Worm (Caenorhabditis elegans) whole organism, young adult: ENCODE measurements around the gene tag-77.

Experiments
- B0035.1 ChIP-seq: sonication (generic microtip); optimal IDR thresholded peaks from 2 replicates; lab custom pipeline; 2016; ENCODE audit warnings: missing genetic modification characterization, mild to moderate bottlenecking, missing compliant biosample characterization, missing genotype, missing genetic modification reagents
- C06A6.2 ChIP-seq: fragments of 200-800 bp; sonication (Bioruptor generic); conservative IDR thresholded peaks from 2 replicates; pipeline ENCODE4 v1.3.6; 2022; ENCODE audit warnings: missing genetic modification characterization, missing compliant biosample characterization
- C17E4.6 ChIP-seq: fragments of 200-800 bp; sonication (Bioruptor generic); IDR thresholded peaks from 2 replicates; pipeline ENCODE4 v1.3.6; 2022; ENCODE audit warnings: missing genetic modification reagents, missing genetic modification characterization, missing compliant biosample characterization
- D2030.7 ChIP-seq: fragments of 200-800 bp; sonication (Bioruptor generic); IDR thresholded peaks from 2 replicates; pipeline ENCODE4 v1.3.6; 2022; ENCODE audit warnings: missing genetic modification reagents, missing genetic modification characterization, missing compliant biosample characterization
- F10E7.11 ChIP-seq: sonication (generic microtip); optimal IDR thresholded peaks from 2 replicates; lab custom pipeline; 2017; ENCODE audit warnings: mild to moderate bottlenecking, missing genetic modification characterization, moderate library complexity, missing compliant biosample characterization
- F22D6.2 ChIP-seq: sonication (generic microtip); optimal IDR thresholded peaks from 2 replicates; lab custom pipeline; 2016; ENCODE audit warnings: mild to moderate bottlenecking, missing genetic modification characterization, missing compliant biosample characterization
- F39B2.1 ChIP-seq: fragments of 200-800 bp; sonication (Bioruptor generic); IDR thresholded peaks from 2 replicates; pipeline ENCODE4 v1.3.6; 2022; ENCODE audit warnings: missing genetic modification reagents, missing genetic modification characterization, missing compliant biosample characterization
- F49E8.2 ChIP-seq: sonication (generic microtip); optimal IDR thresholded peaks from 3 replicates; lab custom pipeline; 2017; ENCODE audit warnings: missing genetic modification characterization, mild to moderate bottlenecking, missing compliant biosample characterization, antibody characterized with exemption, moderate library complexity; ENCODE audit not compliant: insufficient read depth
- F52B5.7 ChIP-seq: sonication (generic microtip); optimal IDR thresholded peaks from 2 replicates; lab custom pipeline; 2016; ENCODE audit warnings: mild to moderate bottlenecking, missing genetic modification characterization, missing compliant biosample characterization
- F55B11.4 ChIP-seq: sonication (generic microtip); optimal IDR thresholded peaks from 2 replicates; lab custom pipeline; 2016; ENCODE audit warnings: missing compliant biosample characterization, missing genetic modification characterization, borderline replicate concordance; ENCODE audit not compliant: insufficient read depth
- T07F8.4 ChIP-seq: sonication (generic microtip); optimal IDR thresholded peaks from 2 replicates; lab custom pipeline; 2016; ENCODE audit warnings: mild to moderate bottlenecking, missing genetic modification characterization, moderate library complexity, missing compliant biosample characterization
- T26A5.8 ChIP-seq: sonication (generic microtip); optimal IDR thresholded peaks from 2 replicates; lab custom pipeline; 2016; ENCODE audit warnings: missing genetic modification characterization, missing compliant biosample characterization
- Y53G8AR.9 ChIP-seq: fragments of 200-800 bp; sonication (Bioruptor generic); conservative IDR thresholded peaks from 2 replicates; pipeline ENCODE4 v1.3.6; 2022; ENCODE audit warnings: missing genetic modification reagents, missing genetic modification characterization, missing compliant biosample characterization
- Y79H2A.3 ChIP-seq: fragments of 200-800 bp; sonication (Bioruptor generic); conservative IDR thresholded peaks from 2 replicates; pipeline ENCODE4 v1.3.6; 2022; ENCODE audit warnings: missing genetic modification reagents, missing genetic modification characterization, missing compliant biosample characterization
- aptf-2 ChIP-seq: fragments of 200-800 bp; sonication (Bioruptor generic); conservative IDR thresholded peaks from 2 replicates; pipeline ENCODE4 v1.3.6; 2022; ENCODE audit warnings: missing genetic modification reagents, missing genetic modification characterization, missing compliant biosample characterization
- attf-3 ChIP-seq: fragments of 200-800 bp; sonication (Bioruptor generic); conservative IDR thresholded peaks from 2 replicates; pipeline ENCODE4 v1.3.6; 2022; ENCODE audit warnings: missing genetic modification reagents, missing genetic modification characterization, missing compliant biosample characterization
- attf-5 ChIP-seq: fragments of 200-800 bp; sonication (Bioruptor generic); optimal IDR thresholded peaks from 2 replicates; lab custom pipeline; 2018; ENCODE audit warnings: mild to moderate bottlenecking, missing genetic modification characterization, missing compliant biosample characterization
- attf-6 ChIP-seq: fragments of 200-800 bp; sonication (Bioruptor generic); IDR thresholded peaks from 2 replicates; pipeline ENCODE4 v1.3.6; 2022; ENCODE audit warnings: missing genetic modification reagents, missing genetic modification characterization, missing compliant biosample characterization
- bed-1 ChIP-seq: fragments of 200-800 bp; sonication (Bioruptor generic); IDR thresholded peaks from 2 replicates; pipeline ENCODE4 v1.3.6; 2022; ENCODE audit warnings: missing genetic modification reagents, missing genetic modification characterization, missing compliant biosample characterization
- bed-2 ChIP-seq: fragments of 200-800 bp; sonication (Bioruptor generic); IDR thresholded peaks from 2 replicates; pipeline ENCODE4 v1.3.6; 2022; ENCODE audit warnings: missing genetic modification reagents, missing genetic modification characterization, missing compliant biosample characterization
- cebp-1 ChIP-seq, 2 experiments: fragments of 200-800 bp in 1 of 2; sonication (Bioruptor generic) in 1 of 2; sonication (generic microtip) in 1 of 2; IDR thresholded peaks in 1 of 2; optimal IDR thresholded peaks in 1 of 2; 2 replicates each; pipeline versions ENCODE4 v1.3.6 to Lab custom; 2017 to 2022; ENCODE audit warnings: missing compliant biosample characterization in 2 of 2, missing genetic modification characterization in 2 of 2, mild to moderate bottlenecking in 1 of 2, missing genetic modification reagents in 1 of 2, moderate library complexity in 1 of 2
- ceh-100 ChIP-seq: fragments of 200-800 bp; sonication (Bioruptor generic); IDR thresholded peaks from 2 replicates; pipeline ENCODE4 v1.3.6; 2022; ENCODE audit warnings: missing genetic modification reagents, missing genetic modification characterization, missing compliant biosample characterization
- ceh-91 ChIP-seq: fragments of 200-800 bp; sonication (Bioruptor generic); IDR thresholded peaks from 2 replicates; pipeline ENCODE4 v1.3.6; 2022; ENCODE audit warnings: missing genetic modification reagents, missing genetic modification characterization, missing compliant biosample characterization
- dpff-1 ChIP-seq: sonication (generic microtip); optimal IDR thresholded peaks from 2 replicates; lab custom pipeline; 2017; ENCODE audit warnings: mild to moderate bottlenecking, missing genetic modification characterization, missing compliant biosample characterization
- dpl-1 ChIP-seq: fragments of 150-350 bp; optimal IDR thresholded peaks from 2 replicates; lab custom pipeline; 2014; ENCODE audit warnings: missing biosample characterization, missing genetic modification reagents, missing genetic modification characterization
- hmg-20 ChIP-seq: fragments of 200-800 bp; sonication (Bioruptor generic); IDR thresholded peaks from 2 replicates; pipeline ENCODE4 v1.3.6; 2022; ENCODE audit warnings: missing genetic modification reagents, missing genetic modification characterization, missing compliant biosample characterization
- hsf-1 ChIP-seq: fragments of 200-800 bp; sonication (Bioruptor generic); IDR thresholded peaks from 2 replicates; pipeline ENCODE4 v1.3.6; 2022; ENCODE audit warnings: missing genetic modification reagents, missing genetic modification characterization, missing compliant biosample characterization
- lag-1 ChIP-seq: fragments of 200-800 bp; sonication (Bioruptor generic); IDR thresholded peaks from 2 replicates; pipeline ENCODE4 v1.3.6; 2022; ENCODE audit warnings: missing genetic modification reagents, missing genetic modification characterization, missing compliant biosample characterization
- lin-35 ChIP-seq, 3 experiments: fragments of 150-350 bp in 2 of 3; sonication (generic microtip) in 1 of 3; optimal IDR thresholded peaks; 2 replicates each; lab custom pipeline; 2014 to 2018; ENCODE audit warnings: missing biosample characterization in 3 of 3, missing genetic modification characterization in 3 of 3, missing genetic modification reagents in 3 of 3
- lin-40 ChIP-seq: sonication (generic microtip); optimal IDR thresholded peaks from 2 replicates; lab custom pipeline; 2016; ENCODE audit warnings: missing genetic modification characterization, mild to moderate bottlenecking, missing compliant biosample characterization, missing genotype, missing genetic modification reagents
- lsl-1 ChIP-seq: fragments of 200-800 bp; sonication (Bioruptor generic); optimal IDR thresholded peaks from 2 replicates; lab custom pipeline; 2018; ENCODE audit warnings: mild to moderate bottlenecking, missing genetic modification characterization, moderate library complexity, missing compliant biosample characterization
- lsy-27 ChIP-seq: sonication (generic microtip); optimal IDR thresholded peaks from 2 replicates; lab custom pipeline; 2017; ENCODE audit warnings: missing genetic modification characterization, mild to moderate bottlenecking, missing compliant biosample characterization, antibody characterized with exemption, missing genotype, borderline replicate concordance; ENCODE audit not compliant: insufficient read depth
- mel-28 ChIP-seq: sonication (generic microtip); optimal IDR thresholded peaks from 2 replicates; lab custom pipeline; 2016; ENCODE audit warnings: borderline replicate concordance, mild to moderate bottlenecking, missing genetic modification characterization, missing compliant biosample characterization
- mes-4 ChIP-seq: sonication (generic microtip); optimal IDR thresholded peaks from 2 replicates; lab custom pipeline; 2016; ENCODE audit warnings: missing genotype, missing genetic modification characterization, missing compliant biosample characterization
- nfyb-1 ChIP-seq: fragments of 200-800 bp; sonication (Bioruptor generic); IDR thresholded peaks from 2 replicates; pipeline ENCODE4 v1.3.6; 2022; ENCODE audit warnings: missing genetic modification reagents, missing genetic modification characterization, missing compliant biosample characterization
- nhr-120 ChIP-seq: fragments of 200-800 bp; sonication (Bioruptor generic); IDR thresholded peaks from 2 replicates; pipeline ENCODE4 v1.3.6; 2022; ENCODE audit warnings: missing genetic modification characterization, missing compliant biosample characterization
- nhr-90 ChIP-seq: sonication (generic microtip); optimal IDR thresholded peaks from 2 replicates; lab custom pipeline; 2016; ENCODE audit warnings: missing genotype, mild to moderate bottlenecking, missing genetic modification characterization, missing compliant biosample characterization
- pbrm-1 ChIP-seq: fragments of 200-800 bp; sonication (Bioruptor generic); IDR thresholded peaks from 2 replicates; pipeline ENCODE4 v1.3.6; 2022; ENCODE audit warnings: missing genetic modification reagents, missing genetic modification characterization, missing compliant biosample characterization
- rcor-1 ChIP-seq: fragments of 200-800 bp; sonication (Bioruptor generic); IDR thresholded peaks from 2 replicates; pipeline ENCODE4 v1.3.6; 2022; ENCODE audit warnings: missing genetic modification reagents, missing genetic modification characterization, missing compliant biosample characterization
- rec-8 ChIP-seq, 2 experiments: sonication (generic microtip); optimal IDR thresholded peaks; 2 replicates each; lab custom pipeline; 2016; ENCODE audit warnings: mild to moderate bottlenecking in 2 of 2, missing genetic modification characterization in 2 of 2, missing genetic modification reagents in 2 of 2, missing genotype in 2 of 2, missing biosample characterization in 1 of 2, missing compliant biosample characterization in 1 of 2, moderate library complexity in 1 of 2
- repo-1 ChIP-seq: sonication (generic microtip); optimal IDR thresholded peaks from 2 replicates; lab custom pipeline; 2017; ENCODE audit warnings: mild to moderate bottlenecking, missing genetic modification characterization, missing compliant biosample characterization
- snpc-3.4 ChIP-seq: sonication (generic microtip); optimal IDR thresholded peaks from 2 replicates; lab custom pipeline; 2017; ENCODE audit warnings: missing genetic modification characterization, mild to moderate bottlenecking, missing compliant biosample characterization, antibody characterized with exemption, moderate library complexity, missing genotype, missing genetic modification reagents
- tbx-9 ChIP-seq: sonication (generic microtip); optimal IDR thresholded peaks from 2 replicates; lab custom pipeline; 2016; ENCODE audit warnings: borderline replicate concordance, missing genetic modification characterization, inconsistent platforms, missing compliant biosample characterization
- unc-62 ChIP-seq: fragments of 150-350 bp; optimal IDR thresholded peaks from 2 replicates; lab custom pipeline; 2014; ENCODE audit warnings: missing biosample characterization, missing genetic modification reagents, missing genetic modification characterization
- ztf-25 ChIP-seq: fragments of 200-800 bp; sonication (Bioruptor generic); IDR thresholded peaks from 2 replicates; pipeline ENCODE4 v1.3.6; 2022; ENCODE audit warnings: missing genetic modification reagents, missing genetic modification characterization, missing compliant biosample characterization

The tag-77 gene

ce11 chrIV:8538659-8539173 lies 28.4 kb upstream of the tag-77 start, which contains the start of gene hyl-1 (continued):
- TF ChIP-seq C06A6.2 (no peak), F55B11.4 (no peak)

- TF ChIP-seq mes-4 (tag; lab: Kevin White, UChicago) (no peak), Y53G8AR.9 (GFP tag; lab: Robert Waterston, UW) (0 out of 2 replicates have a peak, but pooled peaks have one; percentile 56), cebp-1 (GFP tag; IDR thresholded peaks at IDR 0.05; lab: Robert Waterston, UW) (no peak), cebp-1 (tag; optimal IDR thresholded peaks at IDR 0.05; lab: Kevin White, UChicago) (peak; percentile 11), snpc-3.4 (no peak), mel-28 (tag; lab: Kevin White, UChicago) (no peak), tbx-9 (tag; lab: Kevin White, UChicago) (no peak), rcor-1 (GFP tag; lab: Robert Waterston, UW) (no peak), D2030.7 (GFP tag; lab: Robert Waterston, UW) (no peak), hsf-1 (GFP tag; lab: Robert Waterston, UW) (no peak), unc-62 (GFP tag; lab: Kevin White, UChicago) (no peak), F22D6.2 (tag; lab: Kevin White, UChicago) (no peak), ztf-25 (GFP tag; lab: Robert Waterston, UW) (no peak), attf-5 (GFP tag; lab: Kevin White, UChicago) (no peak), Y79H2A.3 (GFP tag; lab: Robert Waterston, UW) (no peak), ceh-100 (GFP tag; lab: Robert Waterston, UW) (no peak), lin-35 (GFP tag; optimal IDR thresholded peaks at IDR 0.05; lab: Kevin White, UChicago) (no peak), bed-1 (GFP tag; lab: Robert Waterston, UW) (no peak), repo-1 (tag; lab: Kevin White, UChicago) (peak; percentile 50), nhr-120 (GFP tag; lab: Robert Waterston, UW) (no peak), lsl-1 (no peak), pbrm-1 (GFP tag; lab: Robert Waterston, UW) (no peak), attf-3 (GFP tag; lab: Robert Waterston, UW) (no peak), dpff-1 (tag; lab: Kevin White, UChicago) (peak; percentile 37), nhr-90 (no peak), T07F8.4 (tag; lab: Kevin White, UChicago) (no peak), lag-1 (GFP tag; lab: Robert Waterston, UW) (no peak), nfyb-1 (GFP tag; lab: Robert Waterston, UW) (0 out of 2 replicates have a peak, but pooled peaks have one; percentile 36), lin-40 (no peak), dpl-1 (GFP tag; lab: Kevin White, UChicago) (no peak), attf-6 (no peak), F52B5.7 (no peak), F39B2.1 (GFP tag; lab: Robert Waterston, UW) (no peak), hmg-20 (no peak), bed-2 (no peak), ceh-91 (GFP tag; lab: Robert Waterston, UW) (no peak), lsy-27 (no peak), B0035.1 (tag; lab: Kevin White, UChicago) (no peak), T26A5.8 (tag; lab: Kevin White, UChicago) (no peak), aptf-2 (GFP tag; lab: Robert Waterston, UW) (no peak), C17E4.6 (GFP tag; lab: Robert Waterston, UW) (no peak), F49E8.2 (tag; lab: Kevin White, UChicago) (no peak), rec-8 (tag; optimal IDR thresholded peaks at IDR 0.05; lab: Kevin White, UChicago) (no peak), F10E7.11 (no peak)
Measured at ce11 chrIV:8538011-8538658, 27.8 kb upstream of the tag-77 start.
